Worm (Caenorhabditis elegans) whole organism, L2 larva: ENCODE measurements around the gene ZK930.6.

Experiments used
- ceh-82 ChIP-seq: fragments of 150-350 bp; optimal IDR thresholded peaks from 2 replicates; lab custom pipeline; 2014; ENCODE audit warnings: missing biosample characterization, missing genetic modification characterization
- egl-27 ChIP-seq: sonication (generic microtip); optimal IDR thresholded peaks from 3 replicates; lab custom pipeline; 2017; ENCODE audit warnings: missing biosample characterization, missing genetic modification reagents, missing genetic modification characterization
- unc-39 ChIP-seq: fragments of 150-350 bp; optimal IDR thresholded peaks from 2 replicates; lab custom pipeline; 2014; ENCODE audit warnings: missing biosample characterization, missing genetic modification characterization
- unc-62 ChIP-seq: fragments of 150-350 bp; optimal IDR thresholded peaks from 2 replicates; lab custom pipeline; 2014; ENCODE audit warnings: missing biosample characterization, missing genetic modification reagents, missing genetic modification characterization
- zag-1 ChIP-seq: fragments of 150-350 bp; optimal IDR thresholded peaks from 2 replicates; lab custom pipeline; 2014; ENCODE audit warnings: missing biosample characterization, missing genetic modification characterization

ce11 chrII:11901110-11901509 is 17.4 kb downstream of the ZK930.6 start, which contains the start of gene vab-23:
- TF ChIP-seq egl-27 (tag; lab: Kevin White, UChicago) (no peak), unc-39 (no peak), zag-1 (tag; lab: Kevin White, UChicago) (no peak), ceh-82 (tag; lab: Kevin White, UChicago) (no peak), unc-62 (GFP tag; lab: Kevin White, UChicago) (no peak)
